Worm (Caenorhabditis elegans) whole organism, early embryonic: ENCODE data around the gene eri-9.

Experiments used
- ama-1 ChIP-seq: fragments of 150-350 bp; optimal IDR thresholded peaks from 2 replicates; lab custom pipeline; 2014
- ceh-13 ChIP-seq: fragments of 200-800 bp; sonication (Bioruptor generic); optimal IDR thresholded peaks from 2 replicates; lab custom pipeline; 2018; ENCODE audit warnings: mild to moderate bottlenecking, missing genetic modification characterization, missing compliant biosample characterization
- scrt-1 ChIP-seq: fragments of 200-800 bp; sonication (Bioruptor generic); IDR thresholded peaks from 2 replicates; pipeline ENCODE4 v1.3.6; 2022; ENCODE audit warnings: missing genetic modification characterization, missing compliant biosample characterization
- sea-1 ChIP-seq: fragments of 200-800 bp; sonication (Bioruptor generic); conservative IDR thresholded peaks from 2 replicates; pipeline ENCODE4 v1.3.6; 2022; ENCODE audit warnings: missing genetic modification characterization, missing compliant biosample characterization
- tbx-37 ChIP-seq: fragments of 200-800 bp; sonication (Bioruptor generic); conservative IDR thresholded peaks from 2 replicates; pipeline ENCODE4 v1.3.6; 2022; ENCODE audit warnings: missing genetic modification reagents, missing genetic modification characterization, missing compliant biosample characterization
- tra-4 ChIP-seq: sonication (generic microtip); optimal IDR thresholded peaks from 2 replicates; lab custom pipeline; 2017; ENCODE audit warnings: missing genetic modification characterization, missing compliant biosample characterization

DNA sequence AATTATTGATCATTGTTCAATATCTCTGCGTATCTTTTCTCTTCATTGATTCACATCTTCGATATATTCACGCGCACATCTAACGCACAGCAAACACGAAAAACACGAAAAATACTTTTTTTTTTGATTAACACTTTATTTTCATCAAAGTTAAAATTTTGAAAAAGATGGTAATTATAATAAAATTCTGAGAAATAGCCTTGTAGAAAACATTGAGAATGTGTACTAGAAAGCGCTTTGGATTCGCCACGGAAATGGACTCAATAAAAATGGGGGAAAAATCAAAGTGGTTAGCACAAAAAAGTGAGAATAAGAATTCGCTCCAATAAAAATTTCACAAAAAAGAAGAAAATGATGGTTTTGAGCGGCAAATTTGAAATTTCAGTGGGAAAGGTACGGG is 38.7 kb upstream of the eri-9 start, which contains the start of gene F26F4.6:
- TF ChIP-seq ceh-13 (GFP tag; lab: Kevin White, UChicago): no peak
- TF ChIP-seq tbx-37 (GFP tag; lab: Robert Waterston, UW): no peak
- no peak for TF ChIP-seq tra-4 (tag; lab: Kevin White, UChicago)
- no peak for TF ChIP-seq ama-1 (lab: Kevin White, UChicago)
- TF ChIP-seq sea-1 (GFP tag; lab: Robert Waterston, UW): no peak
- no peak for TF ChIP-seq scrt-1 (GFP tag; lab: Robert Waterston, UW)
